Worm (Caenorhabditis elegans): ENCODE results near the gene ulp-2.

The ulp-2 gene

DNA sequence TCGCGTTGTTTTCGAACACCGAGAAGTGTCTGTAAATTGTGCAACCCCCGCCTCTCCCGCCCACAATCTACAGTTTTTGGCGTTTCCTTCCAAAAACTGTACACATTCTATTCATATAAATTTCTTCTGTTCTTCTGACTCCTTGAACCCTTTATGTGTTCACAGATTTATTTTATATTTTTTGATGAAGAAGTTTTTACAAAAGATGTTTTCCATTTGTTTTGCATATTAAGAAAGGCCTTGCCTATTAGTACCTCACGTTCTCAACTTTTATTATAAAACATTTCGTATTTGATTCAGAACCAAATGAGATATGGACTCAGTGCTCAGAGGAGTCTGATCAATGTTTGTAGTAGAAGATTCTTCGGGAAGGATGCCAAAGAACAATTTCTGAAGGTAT lies 6.4 kb downstream of the ulp-2 start, which contains the start of gene ndx-3:
Gene ndx-3, plus strand, starts transcription at position 301 of the 400 bp plus-strand sequence.
- TF ChIP-seq Y105C5A.15 (GFP tag; IDR thresholded peaks at IDR 0.05) (no peak), saeg-2 (GFP tag; IDR thresholded peaks at IDR 0.05) (no peak), F44E2.7 (GFP tag; IDR thresholded peaks at IDR 0.05) (no peak), daf-12 (tag; optimal IDR thresholded peaks at IDR 0.05) (no peak), lin-39 (tag; optimal IDR thresholded peaks at IDR 0.05) (no peak)

DNA sequence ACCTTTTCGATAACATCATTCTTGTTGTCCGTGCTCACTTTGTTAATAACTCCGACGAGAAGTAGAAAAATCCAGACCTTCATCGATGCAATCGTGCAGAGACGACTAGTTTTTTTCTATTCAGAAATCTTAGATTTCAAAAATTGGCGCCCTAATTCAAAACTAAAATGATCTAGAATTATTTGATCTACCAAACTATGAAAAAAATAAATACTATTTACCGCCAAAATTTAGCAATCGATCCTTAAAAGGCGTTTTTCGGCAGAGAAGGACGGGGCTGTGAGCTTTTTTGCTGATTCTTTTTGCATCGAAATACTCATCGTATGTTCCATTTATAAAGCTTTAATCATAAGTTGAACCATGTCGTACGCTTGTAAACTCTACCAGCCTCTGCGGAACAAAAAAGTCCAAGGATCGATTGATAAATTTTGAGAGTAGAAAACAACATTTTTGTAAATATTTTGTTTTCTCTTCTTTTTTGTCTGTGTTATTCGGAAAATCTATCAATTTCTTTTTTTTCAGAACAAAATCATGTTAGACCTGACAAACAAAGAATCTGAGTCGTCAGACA lies 10.2 kb downstream of the ulp-2 start, which contains the start of the genes try-1 and zyg-12:
Gene try-1, minus strand, starts transcription at position 148 of the 571 bp plus-strand sequence.
Gene zyg-12, plus strand, starts transcription at position 521 of the 571 bp plus-strand sequence.
- TF ChIP-seq nhr-28 (tag; optimal IDR thresholded peaks at IDR 0.05) (no peak), lin-38 (GFP tag; IDR thresholded peaks at IDR 0.05) (peak; percentile 42; the same call in 1 of the 2 replicates)

DNA sequence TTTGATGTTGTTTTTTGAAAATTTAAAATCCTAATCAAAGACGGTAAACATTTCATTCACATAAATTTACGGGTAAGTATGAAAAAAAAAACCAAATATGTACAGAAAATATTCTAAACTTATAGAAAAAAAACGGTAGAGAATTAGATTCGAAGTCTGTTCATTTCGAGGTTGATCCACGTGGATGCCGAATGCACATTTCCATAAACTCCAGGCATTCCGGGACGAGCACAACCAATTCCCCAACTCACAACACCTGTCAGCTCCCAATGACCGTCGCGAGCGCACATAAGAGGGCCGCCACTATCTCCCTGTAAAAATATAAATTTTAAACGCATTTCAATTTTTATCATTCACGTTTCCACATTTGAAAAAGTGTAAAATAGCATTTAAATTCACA lies 11.6 kb downstream of the ulp-2 start:
- TF ChIP-seq unc-62 (GFP tag; optimal IDR thresholded peaks at IDR 0.05 in 1 of 2) (no peak), unc-62 (tag; optimal IDR thresholded peaks at IDR 0.05) (no peak), dmd-8 (GFP tag; IDR thresholded peaks at IDR 0.05) (no peak), nhr-76 (tag; optimal IDR thresholded peaks at IDR 0.05) (no peak), duxl-1 (tag; optimal IDR thresholded peaks at IDR 0.05; ENCODE audit: poor library complexity) (peak; percentile 22), zag-1 (tag; optimal IDR thresholded peaks at IDR 0.05) (no peak), mes-2 (tag; optimal IDR thresholded peaks at IDR 0.05; ENCODE audit: poor library complexity, severe bottlenecking) (no peak), unc-130 (GFP tag; optimal IDR thresholded peaks at IDR 0.05) (no peak), jun-1 (tag; optimal IDR thresholded peaks at IDR 0.05) (no peak), arid-1 (GFP tag; conservative IDR thresholded peaks at IDR 0.05) (0 out of 2 replicates have a peak, but pooled peaks have one; percentile 7), rbr-2 (tag; optimal IDR thresholded peaks at IDR 0.05) (no peak), ceh-32 (tag; optimal IDR thresholded peaks at IDR 0.05; ENCODE audit: poor library complexity) (no peak), lin-38 (GFP tag; IDR thresholded peaks at IDR 0.05) (peak; percentile 39), ceh-20 (GFP tag; IDR thresholded peaks at IDR 0.05) (no peak), daf-19 (GFP tag; conservative IDR thresholded peaks at IDR 0.05) (no peak), zip-11 (GFP tag; IDR thresholded peaks at IDR 0.05) (no peak), zfp-3 (GFP tag; conservative IDR thresholded peaks at IDR 0.05) (no peak), Y48G9A.11 (GFP tag; IDR thresholded peaks at IDR 0.05) (peak; percentile 43; the same call in 1 of the 2 replicates), dve-1 (tag; optimal IDR thresholded peaks at IDR 0.05; ENCODE audit: insufficient read depth) (no peak)

DNA sequence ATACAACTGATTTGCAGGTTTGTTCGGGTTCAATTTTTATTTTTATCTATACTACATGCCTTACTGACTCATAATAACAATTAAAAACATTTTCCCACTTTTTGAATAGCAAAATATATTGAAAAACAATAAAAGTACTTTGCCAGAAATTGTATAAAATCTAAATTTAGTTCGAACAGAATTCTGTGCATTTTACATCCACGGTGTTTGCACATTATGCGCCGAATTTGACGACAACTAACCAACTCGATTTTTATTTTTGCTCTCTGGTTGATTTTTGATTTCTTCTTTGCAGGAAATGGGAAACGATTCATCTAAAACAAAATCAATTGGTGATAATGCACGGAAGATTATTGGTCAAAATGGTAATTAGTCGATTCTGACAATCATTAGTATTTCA lies 12.9 kb downstream of the ulp-2 start:
- TF ChIP-seq F26F4.8 (GFP tag; conservative IDR thresholded peaks at IDR 0.05) (no peak), mdt-29 (GFP tag; IDR thresholded peaks at IDR 0.05) (no peak), dve-1 (tag; optimal IDR thresholded peaks at IDR 0.05; ENCODE audit: insufficient read depth) (peak; percentile 17), gei-8 (GFP tag; optimal IDR thresholded peaks at IDR 0.05) (no peak), ZK337.2 (GFP tag; IDR thresholded peaks at IDR 0.05) (no peak), pqm-1 (tag; optimal IDR thresholded peaks at IDR 0.05) (no peak), mes-2 (tag; optimal IDR thresholded peaks at IDR 0.05; ENCODE audit: poor library complexity, severe bottlenecking) (peak; percentile 17), T20F7.1 (GFP tag; optimal IDR thresholded peaks at IDR 0.05) (peak; percentile 70), nhr-6 (tag; optimal IDR thresholded peaks at IDR 0.05) (peak; percentile 64), lsy-2 (tag; optimal IDR thresholded peaks at IDR 0.05) (peak in 1 of 2 experiments; percentile 38), nhr-102 (tag; optimal IDR thresholded peaks at IDR 0.05) (no peak)
